Fruit fly (Drosophila melanogaster) S2 (cell line): ENCODE measurements around the gene CG1635.

Experiments
- CG8478 ChIP-seq: fragments of >200 bp; optimal IDR thresholded peaks from 2 replicates; lab custom pipeline; 2018
- CTCF ChIP-seq, 2 experiments: fragments of >200 bp; optimal IDR thresholded peaks; 2 replicates each; lab custom pipeline; 2018

- TF ChIP-seq CG8478 (lab: Kevin White, UChicago) (no peak), CTCF (optimal IDR thresholded peaks at IDR 0.05; lab: Kevin White, UChicago) (no peak)
Observed at dm6 chr3R:31564164-31564563, 24.3 kb upstream of the CG1635 start.
